Comparison of ENCODE assay signal across 1 worm cellular context in the genomic region with DNA sequence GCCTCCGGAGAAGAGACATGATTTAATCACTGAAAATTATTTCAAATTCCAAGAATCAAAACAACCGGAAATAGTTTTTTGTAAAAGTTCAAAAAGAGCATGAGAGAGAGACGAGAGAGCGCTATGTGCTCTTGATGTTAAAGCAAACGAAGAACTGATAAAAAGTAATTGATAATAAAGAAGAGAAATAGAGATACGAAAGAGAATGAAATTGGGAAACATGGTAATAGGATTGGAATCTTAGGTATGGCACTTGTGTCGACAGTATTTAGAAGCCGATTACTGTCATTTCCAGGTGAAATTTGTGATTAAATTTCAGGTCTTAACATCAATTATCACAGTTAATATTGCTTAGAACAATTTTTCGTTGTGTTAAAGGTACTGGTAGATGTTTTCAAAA.
TF ChIP-seq lines count a peak whose summit lies in the region.

A gene (minus strand): TSS at position 29 of the 400 bp plus-strand sequence.

TF ChIP-seq in whole organism, L4 larva, 104 proteins besides CTCF, POLR2A, EP300 and RAD21 (continued from another document):
- TF ChIP-seq ceh-32 (tag; optimal IDR thresholded peaks at IDR 0.05; lab: Kevin White, UChicago; ENCODE audit: poor library complexity) (no peak), php-3 (GFP tag; IDR thresholded peaks at IDR 0.05; lab: Robert Waterston, UW) (peak; percentile 50; the same call in 1 of the 2 replicates)
